Worm (Caenorhabditis elegans) whole organism, L4 larva: ENCODE measurements around the gene T07C12.10.

Experiments
- lin-15B ChIP-seq: fragments of 150-350 bp; sonication (generic microtip); optimal IDR thresholded peaks from 3 replicates; lab custom pipeline; 2014; ENCODE audit warnings: missing biosample characterization, missing genetic modification characterization
- nhr-111 ChIP-seq: fragments of 200-800 bp; sonication (Bioruptor generic); optimal IDR thresholded peaks from 2 replicates; lab custom pipeline; 2018; ENCODE audit warnings: mild to moderate bottlenecking, missing genetic modification characterization, missing compliant biosample characterization
- nhr-28 ChIP-seq: fragments of 150-350 bp; optimal IDR thresholded peaks from 2 replicates; lab custom pipeline; 2014; ENCODE audit warnings: missing biosample characterization, missing genetic modification characterization
- skn-1 ChIP-seq: fragments of 150-350 bp; optimal IDR thresholded peaks from 2 replicates; lab custom pipeline; 2014; ENCODE audit warnings: missing biosample characterization, missing genetic modification characterization
- tag-97 ChIP-seq: fragments of 200-800 bp; sonication (Bioruptor generic); IDR thresholded peaks from 2 replicates; pipeline ENCODE4 v1.3.6; 2022; ENCODE audit warnings: missing genetic modification characterization, missing compliant biosample characterization

DNA sequence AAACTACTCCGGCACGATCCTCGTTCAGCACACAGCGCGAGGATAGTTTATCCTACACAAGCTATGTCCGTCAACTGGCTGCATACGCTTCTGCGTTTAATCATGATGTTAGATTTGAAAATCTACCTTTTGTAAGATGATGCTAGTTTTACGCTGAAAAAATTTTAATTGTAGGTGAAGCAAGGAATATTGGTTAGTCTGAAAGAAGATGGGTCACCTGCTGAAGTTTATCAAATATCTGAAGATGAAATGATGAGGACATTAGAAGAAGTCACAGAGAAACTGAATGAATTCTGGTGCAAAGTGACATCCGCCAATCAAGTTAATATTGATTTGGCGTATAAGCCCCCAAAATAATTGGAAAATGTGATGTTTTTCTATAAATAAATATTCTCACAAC is 23.3 kb upstream of the T07C12.10 start:
- no peak for TF ChIP-seq skn-1 (tag; lab: Kevin White, UChicago)
- no peak for TF ChIP-seq lin-15B (tag; lab: Kevin White, UChicago)
- TF ChIP-seq nhr-111 (GFP tag; lab: Kevin White, UChicago): no peak
- TF ChIP-seq tag-97 (GFP tag; lab: Robert Waterston, UW): no peak
- no peak for TF ChIP-seq nhr-28 (tag; lab: Kevin White, UChicago)
